Fruit fly (Drosophila melanogaster) whole organism, embryonic: ENCODE results near the gene mbc.

ENCODE experiments used
- Awh ChIP-seq: fragments of 200-800 bp; sonication (Bioruptor generic); IDR thresholded peaks from 2 replicates; pipeline ENCODE4, ENCODE4 v1.3.6; 2022; ENCODE audit warnings: missing biosample characterization, missing genetic modification characterization
- Bgb ChIP-seq: fragments of 200-800 bp; sonication (Bioruptor generic); IDR thresholded peaks from 2 replicates; pipeline ENCODE4 v1.3.6; 2022; ENCODE audit warnings: missing biosample characterization, missing genetic modification characterization; ENCODE audit not compliant: partially characterized antibody
- CG10321 ChIP-seq: fragments of 200-800 bp; sonication (Bioruptor generic); IDR thresholded peaks from 2 replicates; pipeline ENCODE4 v1.3.6; 2022; ENCODE audit warnings: missing biosample characterization, missing genetic modification characterization
- CG11456 ChIP-seq: fragments of 200-800 bp; sonication (Bioruptor generic); IDR thresholded peaks from 3 replicates; pipeline ENCODE4 v1.3.6; 2022; ENCODE audit warnings: missing biosample characterization, missing genetic modification characterization
- CG11696 ChIP-seq: fragments of 200-800 bp; sonication (Bioruptor generic); IDR thresholded peaks from 2 replicates; pipeline ENCODE4 v1.3.6; 2022; ENCODE audit warnings: missing biosample characterization, missing genetic modification characterization
- CG12659 ChIP-seq: fragments of 200-800 bp; sonication (Bioruptor generic); optimal IDR thresholded peaks from 3 replicates; lab custom pipeline; 2017; ENCODE audit warnings: mild to moderate bottlenecking, missing biosample characterization, missing genetic modification reagents, missing genetic modification characterization
- CG14050 ChIP-seq: fragments of 200-800 bp; sonication (Bioruptor generic); IDR thresholded peaks from 3 replicates; pipeline ENCODE4 v1.3.6; 2022; ENCODE audit warnings: missing biosample characterization, missing genetic modification characterization
- CG15011 ChIP-seq: fragments of 200-800 bp; sonication (Bioruptor generic); optimal IDR thresholded peaks from 3 replicates; lab custom pipeline; 2018; ENCODE audit warnings: missing biosample characterization, mild to moderate bottlenecking, missing genetic modification characterization
- CG1529 ChIP-seq: fragments of 200-800 bp; sonication (Bioruptor generic); optimal IDR thresholded peaks from 3 replicates; lab custom pipeline; 2018; ENCODE audit warnings: missing biosample characterization, missing genetic modification characterization
- CG1647 ChIP-seq: fragments of 200-800 bp; sonication (Bioruptor generic); optimal IDR thresholded peaks from 3 replicates; lab custom pipeline; 2016; ENCODE audit warnings: missing biosample characterization, missing genetic modification characterization
- CG17186 ChIP-seq: fragments of 200-800 bp; sonication (Bioruptor generic); optimal IDR thresholded peaks from 3 replicates; lab custom pipeline; 2017; ENCODE audit warnings: missing biosample characterization, missing genetic modification reagents, missing genetic modification characterization
- CG17361 ChIP-seq: fragments of 200-800 bp; sonication (Bioruptor generic); IDR thresholded peaks from 3 replicates; pipeline ENCODE4 v1.3.6; 2022; ENCODE audit warnings: missing biosample characterization, missing genetic modification characterization
- CG18011 ChIP-seq: fragments of 200-800 bp; sonication (Bioruptor generic); optimal IDR thresholded peaks from 2 replicates; lab custom pipeline; 2017; ENCODE audit warnings: missing biosample characterization, missing genetic modification characterization, mild to moderate bottlenecking, moderate library complexity, missing genotype
- CG6813 ChIP-seq: fragments of 200-800 bp; sonication (Bioruptor generic); optimal IDR thresholded peaks from 2 replicates; lab custom pipeline; 2017; ENCODE audit warnings: missing biosample characterization, missing genetic modification characterization, mild to moderate bottlenecking, moderate library complexity, missing genetic modification reagents
- CG7928 ChIP-seq: fragments of 200-800 bp; sonication (Bioruptor generic); optimal IDR thresholded peaks from 2 replicates; lab custom pipeline; 2017; ENCODE audit warnings: missing biosample characterization, mild to moderate bottlenecking, missing genetic modification characterization
- CG9609 ChIP-seq: fragments of 200-800 bp; sonication (Bioruptor generic); optimal IDR thresholded peaks from 3 replicates; lab custom pipeline; 2016; ENCODE audit warnings: missing biosample characterization, missing genetic modification characterization
- CG9817 ChIP-seq: fragments of 200-800 bp; sonication (Bioruptor generic); optimal IDR thresholded peaks from 2 replicates; lab custom pipeline; 2018; ENCODE audit warnings: missing biosample characterization, mild to moderate bottlenecking, missing genetic modification characterization, moderate library complexity
- CG9932 ChIP-seq: fragments of 200-800 bp; sonication (Bioruptor generic); IDR thresholded peaks from 2 replicates; pipeline ENCODE4 v1.3.6; 2022; ENCODE audit warnings: missing biosample characterization, missing genetic modification characterization
- Camta ChIP-seq: fragments of 200-800 bp; sonication (Bioruptor generic); optimal IDR thresholded peaks from 2 replicates; lab custom pipeline; 2016; ENCODE audit warnings: missing biosample characterization, missing genetic modification characterization
- D19B ChIP-seq: fragments of 200-800 bp; sonication (Bioruptor generic); optimal IDR thresholded peaks from 2 replicates; lab custom pipeline; 2017; ENCODE audit warnings: missing biosample characterization, mild to moderate bottlenecking, missing genetic modification characterization
- Ets97D ChIP-seq: fragments of 200-800 bp; sonication (Bioruptor generic); optimal IDR thresholded peaks from 3 replicates; lab custom pipeline; 2016; ENCODE audit warnings: missing biosample characterization, missing genetic modification characterization
- Hand ChIP-seq: fragments of 200-800 bp; sonication (Bioruptor generic); optimal IDR thresholded peaks from 2 replicates; lab custom pipeline; 2017; ENCODE audit warnings: mild to moderate bottlenecking, missing biosample characterization, missing genetic modification reagents, missing genetic modification characterization
- HmgD ChIP-seq: fragments of 200-800 bp; sonication (Bioruptor generic); optimal IDR thresholded peaks from 3 replicates; lab custom pipeline; 2016; ENCODE audit warnings: missing biosample characterization, missing genetic modification characterization
- Hmx ChIP-seq: fragments of 200-800 bp; sonication (Bioruptor generic); optimal IDR thresholded peaks from 2 replicates; lab custom pipeline; 2016; ENCODE audit warnings: missing biosample characterization, missing genetic modification characterization
- Hr51 ChIP-seq, 2 experiments: fragments of 200-800 bp; sonication (Bioruptor generic); optimal IDR thresholded peaks; 2 replicates in 1 of 2; 3 replicates in 1 of 2; lab custom pipeline; 2016 to 2018; ENCODE audit warnings: missing biosample characterization in 2 of 2, missing genetic modification characterization in 2 of 2, mild to moderate bottlenecking in 1 of 2, moderate library complexity in 1 of 2
- Pdp1 ChIP-seq, 2 experiments: fragments of 200-800 bp; sonication (Bioruptor generic); optimal IDR thresholded peaks; 3 replicates each; lab custom pipeline; 2016; ENCODE audit warnings: missing biosample characterization in 2 of 2, missing genetic modification characterization in 2 of 2, mild to moderate bottlenecking in 1 of 2, moderate library complexity in 1 of 2
- Sin3A ChIP-seq: fragments of >200 bp; optimal IDR thresholded peaks from 2 replicates; lab custom pipeline; 2018
- Sox100B ChIP-seq: fragments of 200-800 bp; sonication (Bioruptor generic); optimal IDR thresholded peaks from 3 replicates; lab custom pipeline; 2018; ENCODE audit warnings: missing biosample characterization, mild to moderate bottlenecking, missing genetic modification characterization
- TFAM ChIP-seq: fragments of 200-800 bp; sonication (Bioruptor generic); optimal IDR thresholded peaks from 2 replicates; lab custom pipeline; 2017; ENCODE audit warnings: missing biosample characterization, missing genetic modification characterization, inconsistent platforms
- Tbp ChIP-seq: fragments of >200 bp; optimal IDR thresholded peaks from 2 replicates; lab custom pipeline; 2018; ENCODE audit warnings: missing biosample characterization, missing genetic modification characterization
- Trl ChIP-seq, 3 experiments: fragments of >200 bp in 2 of 3; fragments of 200-800 bp in 1 of 3; sonication (Bioruptor generic) in 1 of 3; optimal IDR thresholded peaks; 2 replicates in 1 of 3; 3 replicates in 2 of 3; lab custom pipeline; 2016 to 2017; ENCODE audit warnings: missing biosample characterization in 1 of 3, missing genetic modification characterization in 1 of 3
- Usf ChIP-seq: fragments of 200-800 bp; sonication (Bioruptor generic); optimal IDR thresholded peaks from 2 replicates; lab custom pipeline; 2017; ENCODE audit warnings: missing genotype, missing biosample characterization, missing genetic modification characterization
- cas ChIP-seq: fragments of 200-800 bp; sonication (Bioruptor generic); IDR thresholded peaks from 2 replicates; pipeline ENCODE4 v1.3.6; 2022; ENCODE audit warnings: missing biosample characterization, missing genetic modification characterization
- chn ChIP-seq: fragments of 200-800 bp; sonication (Bioruptor generic); optimal IDR thresholded peaks from 2 replicates; lab custom pipeline; 2016; ENCODE audit warnings: missing biosample characterization, missing genetic modification characterization
- dysf ChIP-seq: fragments of 200-800 bp; sonication (Bioruptor generic); IDR thresholded peaks from 3 replicates; pipeline ENCODE4 v1.3.6; 2022; ENCODE audit warnings: missing biosample characterization, missing genetic modification characterization
- eyg ChIP-seq: fragments of 200-800 bp; sonication (Bioruptor generic); optimal IDR thresholded peaks from 3 replicates; lab custom pipeline; 2016; ENCODE audit warnings: missing biosample characterization, missing genetic modification characterization
- gcm2 ChIP-seq: fragments of 200-800 bp; sonication (Bioruptor generic); optimal IDR thresholded peaks from 2 replicates; lab custom pipeline; 2016; ENCODE audit warnings: missing biosample characterization, missing genetic modification characterization
- gfzf ChIP-seq: fragments of 200-800 bp; sonication (Bioruptor generic); optimal IDR thresholded peaks from 2 replicates; lab custom pipeline; 2016; ENCODE audit warnings: missing biosample characterization, mild to moderate bottlenecking, missing genetic modification characterization, moderate library complexity
- grn ChIP-seq: fragments of 200-800 bp; sonication (Bioruptor generic); optimal IDR thresholded peaks from 3 replicates; lab custom pipeline; 2017; ENCODE audit warnings: missing biosample characterization, missing genetic modification characterization
- hkb ChIP-seq, 2 experiments: fragments of 200-800 bp in 1 of 2; fragments of >200 bp in 1 of 2; sonication (Bioruptor generic) in 1 of 2; IDR thresholded peaks in 1 of 2; optimal IDR thresholded peaks in 1 of 2; 2 replicates each; pipeline versions ENCODE4 v1.3.6 to Lab custom; 2017 to 2022; ENCODE audit warnings: missing biosample characterization in 1 of 2, missing genetic modification characterization in 1 of 2
- jumu ChIP-seq: fragments of 200-800 bp; sonication (Bioruptor generic); optimal IDR thresholded peaks from 3 replicates; lab custom pipeline; 2016; ENCODE audit warnings: missing biosample characterization, missing genetic modification characterization
- oc ChIP-seq: fragments of 200-800 bp; sonication (Bioruptor generic); optimal IDR thresholded peaks from 2 replicates; lab custom pipeline; 2018; ENCODE audit warnings: missing biosample characterization, mild to moderate bottlenecking, missing genetic modification characterization, moderate library complexity
- odd ChIP-seq: fragments of 200-800 bp; sonication (Bioruptor generic); optimal IDR thresholded peaks from 2 replicates; lab custom pipeline; 2017; ENCODE audit warnings: missing biosample characterization, mild to moderate bottlenecking, missing genetic modification characterization
- p53 ChIP-seq: fragments of 200-800 bp; sonication (Bioruptor generic); optimal IDR thresholded peaks from 2 replicates; lab custom pipeline; 2016; ENCODE audit warnings: missing biosample characterization, missing genetic modification characterization
- pnt ChIP-seq: fragments of 200-800 bp; sonication (Bioruptor generic); optimal IDR thresholded peaks from 3 replicates; lab custom pipeline; 2016; ENCODE audit warnings: missing biosample characterization, missing genetic modification characterization
- rib ChIP-seq: fragments of 200-800 bp; sonication (Bioruptor generic); IDR thresholded peaks from 2 replicates; pipeline ENCODE4 v1.3.6; 2022; ENCODE audit warnings: missing biosample characterization, missing genetic modification characterization
- schlank ChIP-seq: fragments of 200-800 bp; sonication (Bioruptor generic); optimal IDR thresholded peaks from 2 replicates; lab custom pipeline; 2018; ENCODE audit warnings: missing biosample characterization, mild to moderate bottlenecking, missing genetic modification characterization
- vfl ChIP-seq: fragments of 200-800 bp; sonication (Bioruptor generic); optimal IDR thresholded peaks from 2 replicates; lab custom pipeline; 2016; ENCODE audit warnings: missing biosample characterization, missing genetic modification characterization
- zen ChIP-seq: fragments of 200-800 bp; sonication (Bioruptor generic); optimal IDR thresholded peaks from 3 replicates; lab custom pipeline; 2018; ENCODE audit warnings: missing biosample characterization, mild to moderate bottlenecking, missing genetic modification characterization, moderate library complexity

The mbc gene

dm6 chr3R:23781466-23781935 is at the start of gene mbc, which contains the start of gene Nup98-96 (continued):
- TF ChIP-seq HmgD (GFP tag; lab: Kevin White, UChicago) = peak; percentile 96
- TF ChIP-seq p53 = peak; percentile 91
- 0 out of 2 replicates have a peak, but pooled peaks have one; percentile 17 for TF ChIP-seq Awh (GFP tag; lab: Robert Waterston, UW)
- TF ChIP-seq CG9817 = peak; percentile 90
- TF ChIP-seq Pdp1 (GFP tag; optimal IDR thresholded peaks at IDR 0.05; lab: Kevin White, UChicago) = peak; percentile 90 to 94
- peak; percentile 88 for TF ChIP-seq CG17361
- peak; percentile 27 for TF ChIP-seq CG15011 (GFP tag; lab: Kevin White, UChicago)
- TF ChIP-seq Hand = peak; percentile 19
- TF ChIP-seq CG1529 = peak; percentile 64
- TF ChIP-seq cas (GFP tag; lab: Robert Waterston, UW) = peak; percentile 66; the same call in 1 of the 2 replicates
- TF ChIP-seq pnt (GFP tag; lab: Kevin White, UChicago) = peak; percentile 94
- TF ChIP-seq oc (tag; lab: Kevin White, UChicago) = peak; percentile 68
- TF ChIP-seq chn (GFP tag; lab: Kevin White, UChicago) = peak; percentile 91
- peak in 1 of 2 experiments; percentile 24 for TF ChIP-seq Trl (optimal IDR thresholded peaks at IDR 0.05; lab: Kevin White, UChicago)
- TF ChIP-seq Trl (GFP tag; optimal IDR thresholded peaks at IDR 0.05; lab: Kevin White, UChicago) = peak; percentile 90
- peak; percentile 89 for TF ChIP-seq Ets97D (GFP tag; lab: Kevin White, UChicago)
- TF ChIP-seq Sox100B (GFP tag; lab: Kevin White, UChicago) = peak; percentile 31
- peak; percentile 85 for TF ChIP-seq Camta (GFP tag; lab: Kevin White, UChicago)
- peak; percentile 74 for TF ChIP-seq eyg (GFP tag; lab: Kevin White, UChicago)
- peak; percentile 39 for TF ChIP-seq CG18011 (GFP tag; lab: Kevin White, UChicago)
- peak; percentile 62 for TF ChIP-seq vfl (GFP tag; lab: Kevin White, UChicago)
- peak; percentile 63 for TF ChIP-seq rib (GFP tag; lab: Robert Waterston, UW)
- 0 out of 2 replicates have a peak, but pooled peaks have one; percentile 9 for TF ChIP-seq CG10321 (GFP tag; lab: Robert Waterston, UW)
- TF ChIP-seq CG12659 (GFP tag; lab: Kevin White, UChicago) = peak; percentile 90
- TF ChIP-seq CG9932 (GFP tag; lab: Robert Waterston, UW) = peak; percentile 91
- peak; percentile 100 for TF ChIP-seq Sin3A (lab: Kevin White, UChicago)
- peak; percentile 99 for TF ChIP-seq gfzf (GFP tag; lab: Kevin White, UChicago)
- TF ChIP-seq Hr51 (GFP tag; optimal IDR thresholded peaks at IDR 0.05; lab: Kevin White, UChicago) = peak; percentile 80 to 85
- TF ChIP-seq dysf = peak; percentile 89
- TF ChIP-seq hkb (optimal IDR thresholded peaks at IDR 0.05; lab: Kevin White, UChicago) = peak; percentile 99
- peak; percentile 61; the same call in 1 of the 2 replicates for TF ChIP-seq hkb (GFP tag; IDR thresholded peaks at IDR 0.05; lab: Robert Waterston, UW)
- peak; percentile 89 for TF ChIP-seq CG1647 (GFP tag; lab: Kevin White, UChicago)
- peak; percentile 85 for TF ChIP-seq CG17186 (GFP tag; lab: Kevin White, UChicago)
- peak; percentile 63 for TF ChIP-seq CG7928 (GFP tag; lab: Kevin White, UChicago)
- TF ChIP-seq CG9609 = peak; percentile 93
- TF ChIP-seq jumu (GFP tag; lab: Kevin White, UChicago) = peak; percentile 94
- TF ChIP-seq Bgb = peak; percentile 63; the same call in 1 of the 2 replicates
- TF ChIP-seq CG11456 (GFP tag; lab: Robert Waterston, UW) = peak; percentile 88
- peak; percentile 3 for TF ChIP-seq grn (GFP tag; lab: Kevin White, UChicago)
- no peak; the same call in 1 of the 2 replicates for TF ChIP-seq CG11696
- TF ChIP-seq schlank (tag; lab: Kevin White, UChicago) = peak; percentile 53
- peak; percentile 48 for TF ChIP-seq D19B (GFP tag; lab: Kevin White, UChicago)
- TF ChIP-seq zen (tag; lab: Kevin White, UChicago) = peak; percentile 84
- peak; percentile 47 for TF ChIP-seq odd
- TF ChIP-seq CG6813 (GFP tag; lab: Kevin White, UChicago) = peak; percentile 60
- TF ChIP-seq CG14050 (GFP tag; lab: Robert Waterston, UW) = peak; percentile 71; the same call in 2 of the 3 replicates
- TF ChIP-seq Usf = peak; percentile 82
- peak; percentile 50 for TF ChIP-seq TFAM (GFP tag; lab: Kevin White, UChicago)
- no peak for TF ChIP-seq Tbp
- TF ChIP-seq gcm2 (GFP tag; lab: Kevin White, UChicago) = peak; percentile 86
- TF ChIP-seq Hmx (GFP tag; lab: Kevin White, UChicago) = no peak
